Fruit fly (Drosophila melanogaster) whole organism, embryonic: ENCODE measurements around the gene elB.

Experiments used
- CG1647 ChIP-seq: fragments of 200-800 bp; sonication (Bioruptor generic); optimal IDR thresholded peaks from 3 replicates; lab custom pipeline; 2016; ENCODE audit warnings: missing biosample characterization, missing genetic modification characterization
- CG9932 ChIP-seq: fragments of 200-800 bp; sonication (Bioruptor generic); IDR thresholded peaks from 2 replicates; pipeline ENCODE4 v1.3.6; 2022; ENCODE audit warnings: missing biosample characterization, missing genetic modification characterization
- klu ChIP-seq: fragments of 200-800 bp; sonication (Bioruptor generic); IDR thresholded peaks from 2 replicates; pipeline ENCODE4 v1.3.6; 2022; ENCODE audit warnings: missing biosample characterization, missing genetic modification characterization
- phol ChIP-seq: fragments of 200-800 bp; sonication (Bioruptor generic); optimal IDR thresholded peaks from 3 replicates; lab custom pipeline; 2018; ENCODE audit warnings: missing biosample characterization, mild to moderate bottlenecking, missing genetic modification characterization, moderate library complexity
- tll ChIP-seq, 2 experiments: fragments of 200-800 bp in 1 of 2; fragments of >200 bp in 1 of 2; sonication (Bioruptor generic) in 1 of 2; optimal IDR thresholded peaks; 2 replicates each; lab custom pipeline; 2017 to 2019; ENCODE audit warnings: missing biosample characterization in 2 of 2, missing genetic modification characterization in 2 of 2, mild to moderate bottlenecking in 1 of 2, moderate library complexity in 1 of 2

DNA sequence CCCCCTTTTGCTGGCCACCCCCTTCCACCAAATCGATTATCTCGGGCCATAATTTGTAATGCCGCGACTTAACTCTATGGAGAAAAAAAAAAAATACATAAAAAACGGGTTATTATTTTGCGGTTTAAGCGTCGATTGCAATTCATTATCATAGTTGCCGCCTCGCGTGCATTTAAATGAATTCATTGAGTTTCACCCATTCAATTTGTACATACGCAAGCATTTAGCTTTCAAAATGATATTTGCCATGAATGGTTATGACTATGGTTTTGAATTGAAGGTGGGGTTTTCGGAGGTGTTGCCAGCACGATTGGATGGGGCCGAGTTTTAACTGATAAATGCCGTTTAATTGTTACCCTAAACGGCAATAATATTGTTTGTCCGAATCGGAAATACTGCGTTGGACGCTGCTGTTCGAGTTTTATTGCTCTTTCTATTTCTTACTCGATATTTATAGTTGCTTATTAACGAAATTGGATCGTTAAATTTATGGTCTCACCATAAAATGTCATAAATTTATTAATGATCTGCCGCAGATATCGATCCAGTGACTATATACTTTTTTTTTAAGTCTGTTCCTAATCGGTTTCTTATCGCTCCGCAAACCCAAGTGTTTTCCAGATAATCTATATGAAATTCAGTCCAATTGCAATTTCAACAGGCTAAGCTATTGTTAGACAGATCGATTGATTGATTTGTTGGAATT, 4.5 kb downstream of the elB start:
- no peak for TF ChIP-seq CG9932
- no peak for TF ChIP-seq phol (tag; lab: Kevin White, UChicago)
- no peak for TF ChIP-seq CG1647 (GFP tag; lab: Kevin White, UChicago)
- no peak for TF ChIP-seq klu (GFP tag; lab: Robert Waterston, UW)
- TF ChIP-seq tll (GFP tag; optimal IDR thresholded peaks at IDR 0.05; lab: Kevin White, UChicago), result no peak
